Fruit fly (Drosophila melanogaster): ENCODE data around the gene ear.

The ear gene

dm6 chr3R:15280619-15281334 lies 39.8 kb upstream of the ear start (continued):
- TF ChIP-seq CG17802 (tag; optimal IDR thresholded peaks at IDR 0.05) (peak; percentile 7), bigmax (GFP tag; optimal IDR thresholded peaks at IDR 0.05) (no peak), CG17328 (GFP tag; IDR thresholded peaks at IDR 0.05) (peak; percentile 31; the same call in 1 of the 2 replicates), NFAT (GFP tag; IDR thresholded peaks at IDR 0.05) (no peak; the same call in 1 of the 2 replicates), wor (GFP tag; IDR thresholded peaks at IDR 0.05) (peak; percentile 28; the same call in 1 of the 2 replicates), MESR4 (GFP tag; optimal IDR thresholded peaks at IDR 0.05) (no peak), D19A (tag; optimal IDR thresholded peaks at IDR 0.05) (peak; percentile 73), fd96Cb (tag; optimal IDR thresholded peaks at IDR 0.05) (peak; percentile 78), jigr1 (GFP tag; IDR thresholded peaks at IDR 0.05) (no peak), sima (GFP tag; optimal IDR thresholded peaks at IDR 0.05) (no peak), phol (tag; optimal IDR thresholded peaks at IDR 0.05) (peak; percentile 89), Dip3 (GFP tag; optimal IDR thresholded peaks at IDR 0.05) (peak; percentile 11), CG2678 (tag; optimal IDR thresholded peaks at IDR 0.05) (peak; percentile 87), CG7987 (GFP tag; optimal IDR thresholded peaks at IDR 0.05) (no peak), CG3407 (GFP tag; optimal IDR thresholded peaks at IDR 0.05) (peak; percentile 57), nmo (GFP tag; optimal IDR thresholded peaks at IDR 0.05) (peak; percentile 90), ranshi (GFP tag; IDR thresholded peaks at IDR 0.05) (0 out of 2 replicates have a peak, but pooled peaks have one; percentile 33), CG9609 (GFP tag; optimal IDR thresholded peaks at IDR 0.05) (no peak), Sox100B (GFP tag; optimal IDR thresholded peaks at IDR 0.05) (peak; percentile 86), CG9437 (GFP tag; optimal IDR thresholded peaks at IDR 0.05) (peak; percentile 77), BtbVII (GFP tag; optimal IDR thresholded peaks at IDR 0.05) (peak; percentile 40), slou (GFP tag; optimal IDR thresholded peaks at IDR 0.05) (no peak), CG8089 (GFP tag; optimal IDR thresholded peaks at IDR 0.05) (no peak), CG6272 (GFP tag; IDR thresholded peaks at IDR 0.05) (no peak), slbo (GFP tag; IDR thresholded peaks at IDR 0.05) (peak; percentile 51), CG15514 (GFP tag; optimal IDR thresholded peaks at IDR 0.05) (no peak), E2f2 (GFP tag; IDR thresholded peaks at IDR 0.05) (peak; percentile 38; the same call in 1 of the 2 replicates), Spps (tag; optimal IDR thresholded peaks at IDR 0.05) (peak; percentile 44), CG7963 (GFP tag; IDR thresholded peaks at IDR 0.05; ENCODE audit: partially characterized antibody) (no peak), Hsf (GFP tag; optimal IDR thresholded peaks at IDR 0.05) (peak; percentile 52), crp (GFP tag; optimal IDR thresholded peaks at IDR 0.05) (peak in 1 of 2 experiments; percentile 2), Atf-2 (GFP tag; optimal IDR thresholded peaks at IDR 0.05) (no peak), bsh (GFP tag; optimal IDR thresholded peaks at IDR 0.05) (peak in 1 of 2 experiments; percentile 71), CG8944 (GFP tag; optimal IDR thresholded peaks at IDR 0.05) (no peak), CG15696 (tag; optimal IDR thresholded peaks at IDR 0.05) (peak; percentile 54), stwl (tag; optimal IDR thresholded peaks at IDR 0.05) (peak; percentile 12), zfh1 (GFP tag; IDR thresholded peaks at IDR 0.05) (0 out of 3 replicates have a peak, but pooled peaks have one; percentile 46), H15 (GFP tag; IDR thresholded peaks at IDR 0.05) (0 out of 3 replicates have a peak, but pooled peaks have one; percentile 44), CG17385 (GFP tag; optimal IDR thresholded peaks at IDR 0.05) (peak; percentile 51), tap (tag; optimal IDR thresholded peaks at IDR 0.05) (peak; percentile 43), CG16815 (GFP tag; optimal IDR thresholded peaks at IDR 0.05) (peak; percentile 73), Eip74EF (GFP tag; optimal IDR thresholded peaks at IDR 0.05) (peak in 1 of 2 experiments; percentile 67), usp (GFP tag; optimal IDR thresholded peaks at IDR 0.05) (no peak), Blimp-1 (GFP tag; optimal IDR thresholded peaks at IDR 0.05) (peak; percentile 70), lmd (GFP tag; IDR thresholded peaks at IDR 0.05) (peak; percentile 60), B-H2 (GFP tag; optimal IDR thresholded peaks at IDR 0.05) (no peak), HmgZ (tag; optimal IDR thresholded peaks at IDR 0.05) (no peak), CG15073 (GFP tag; optimal IDR thresholded peaks at IDR 0.05) (peak; percentile 31)
